Worm (Caenorhabditis elegans): ENCODE data around the gene twk-13.

Gene twk-13

ce11 chrV:12288577-12288976 is 49.2 kb downstream of the twk-13 start, which contains the start of gene rskd-1:
rskd-1 (minus strand) TSS chrV:12288615.
- TF ChIP-seq nhr-28 (tag; optimal IDR thresholded peaks at IDR 0.05) (no peak), pha-4 (tag; optimal IDR thresholded peaks at IDR 0.05) (peak; percentile 45)

- no peak for TF ChIP-seq pha-4 (tag; optimal IDR thresholded peaks at IDR 0.05)
- peak; percentile 13 for TF ChIP-seq unc-62 (GFP tag; optimal IDR thresholded peaks at IDR 0.05)
Measured at ce11 chrV:12287667-12288066, 50.1 kb downstream of the twk-13 start.

ce11 chrV:12283187-12283586 is 54.6 kb downstream of the twk-13 start, which contains the start of gene F55C5.10:
F55C5.10 (plus strand) TSS chrV:12283487.
- TF ChIP-seq hlh-1 (tag; optimal IDR thresholded peaks at IDR 0.05) (no peak), lin-13 (tag; optimal IDR thresholded peaks at IDR 0.05) (no peak), ceh-39 (tag; optimal IDR thresholded peaks at IDR 0.05) (no peak), lin-32 (GFP tag; optimal IDR thresholded peaks at IDR 0.05) (no peak), sem-2 (GFP tag; optimal IDR thresholded peaks at IDR 0.05) (no peak), unc-120 (tag; optimal IDR thresholded peaks at IDR 0.05; ENCODE audit: poor library complexity, severe bottlenecking) (no peak), nhr-2 (tag; optimal IDR thresholded peaks at IDR 0.05) (no peak), M03D4.4 (tag; optimal IDR thresholded peaks at IDR 0.05) (no peak), ztf-11 (tag; optimal IDR thresholded peaks at IDR 0.05) (no peak), nhr-12 (tag; optimal IDR thresholded peaks at IDR 0.05) (no peak), blmp-1 (tag; optimal IDR thresholded peaks at IDR 0.05) (no peak), nhr-237 (tag; optimal IDR thresholded peaks at IDR 0.05) (no peak), elt-3 (tag; optimal IDR thresholded peaks at IDR 0.05) (no peak), mab-5 (tag; optimal IDR thresholded peaks at IDR 0.05) (no peak), nhr-76 (tag; optimal IDR thresholded peaks at IDR 0.05) (no peak), pha-4 (tag; optimal IDR thresholded peaks at IDR 0.05) (no peak), elt-1 (tag; optimal IDR thresholded peaks at IDR 0.05; ENCODE audit: borderline replicate concordance, insufficient read depth) (no peak)

ce11 chrV:12281508-12281907 is 56.3 kb downstream of the twk-13 start:
- TF ChIP-seq mep-1 (tag; optimal IDR thresholded peaks at IDR 0.05) (no peak), ceh-43 (GFP tag; optimal IDR thresholded peaks at IDR 0.05) (no peak), nhr-2 (tag; optimal IDR thresholded peaks at IDR 0.05) (peak; percentile 57), lin-13 (tag; optimal IDR thresholded peaks at IDR 0.05) (no peak), zip-8 (tag; optimal IDR thresholded peaks at IDR 0.05) (peak; percentile 60), lsy-2 (tag; optimal IDR thresholded peaks at IDR 0.05) (no peak), sptf-1 (tag; optimal IDR thresholded peaks at IDR 0.05) (no peak), sem-2 (GFP tag; optimal IDR thresholded peaks at IDR 0.05) (no peak)

- TF ChIP-seq unc-39 (tag; optimal IDR thresholded peaks at IDR 0.05), result no peak
- TF ChIP-seq nhr-76 (tag; optimal IDR thresholded peaks at IDR 0.05), result no peak
- TF ChIP-seq nhr-237 (tag; optimal IDR thresholded peaks at IDR 0.05), result no peak
- TF ChIP-seq drap-1 (GFP tag; optimal IDR thresholded peaks at IDR 0.05), result no peak
- no peak for TF ChIP-seq nhr-28 (tag; optimal IDR thresholded peaks at IDR 0.05)
- TF ChIP-seq lin-32 (GFP tag; optimal IDR thresholded peaks at IDR 0.05), result no peak
- TF ChIP-seq nhr-12 (tag; optimal IDR thresholded peaks at IDR 0.05), result no peak
- TF ChIP-seq blmp-1 (tag; optimal IDR thresholded peaks at IDR 0.05), result no peak
- no peak for TF ChIP-seq ztf-11 (tag; optimal IDR thresholded peaks at IDR 0.05)
- no peak for TF ChIP-seq M03D4.4 (tag; optimal IDR thresholded peaks at IDR 0.05)
- TF ChIP-seq ceh-39 (tag; optimal IDR thresholded peaks at IDR 0.05), result no peak
Measured at ce11 chrV:12276946-12277345, 60.8 kb downstream of the twk-13 start, which contains the start of gene bnc-1. bnc-1 (minus strand) TSS chrV:12277046.

ce11 chrV:12275714-12276113 is 62.1 kb downstream of the twk-13 start:
- TF ChIP-seq ceh-83 (GFP tag; optimal IDR thresholded peaks at IDR 0.05), result no peak
- no peak for TF ChIP-seq elt-1 (tag; optimal IDR thresholded peaks at IDR 0.05; ENCODE audit: borderline replicate concordance, insufficient read depth)

ce11 chrV:12271495-12271894 is 66.3 kb downstream of the twk-13 start, which contains the start of the genes tsfm-1 and capg-2:
tsfm-1 (minus strand) TSS chrV:12271551.
capg-2 (plus strand) TSS chrV:12271873.
- TF ChIP-seq pha-4 (tag; optimal IDR thresholded peaks at IDR 0.05) (no peak), mab-5 (tag; optimal IDR thresholded peaks at IDR 0.05) (no peak), nhr-12 (tag; optimal IDR thresholded peaks at IDR 0.05) (no peak), lin-32 (GFP tag; optimal IDR thresholded peaks at IDR 0.05) (no peak), nhr-2 (tag; optimal IDR thresholded peaks at IDR 0.05) (no peak), ces-1 (GFP tag; optimal IDR thresholded peaks at IDR 0.05) (no peak), zip-8 (tag; optimal IDR thresholded peaks at IDR 0.05) (no peak), unc-39 (tag; optimal IDR thresholded peaks at IDR 0.05) (no peak), cnd-1 (tag; optimal IDR thresholded peaks at IDR 0.05) (no peak)

Measured in whole organism, mixed stage, embryonic.